Worm (Caenorhabditis elegans): Measurements from ENCODE around the gene tbc-11.
A peak's percentile ranks its signal among the peaks of the same experiment; 100 is the strongest.

Gene tbc-11

ce11 chrX:880367-880766 lies 44.4 kb upstream of the tbc-11 start, which contains the start of gene ZC13.2:
Gene ZC13.2, plus strand, starts transcription at chrX:880667.
- TF ChIP-seq jun-1 (tag; optimal IDR thresholded peaks at IDR 0.05) (no peak), C16A3.4 (tag; optimal IDR thresholded peaks at IDR 0.05) (no peak), mdl-1 (tag; optimal IDR thresholded peaks at IDR 0.05) (no peak), xbp-1 (tag; optimal IDR thresholded peaks at IDR 0.05) (no peak), ama-1 (optimal IDR thresholded peaks at IDR 0.05) (no peak), fkh-8 (tag; optimal IDR thresholded peaks at IDR 0.05) (peak; percentile 61), ceh-8 (GFP tag; optimal IDR thresholded peaks at IDR 0.05) (peak; percentile 25)

ce11 chrX:888294-888693 lies 36.5 kb upstream of the tbc-11 start, which contains the start of gene mam-1:
Gene mam-1, minus strand, starts transcription at chrX:888394.
- no peak for TF ChIP-seq dpl-1 (GFP tag; optimal IDR thresholded peaks at IDR 0.05)
- TF ChIP-seq nhr-237 (tag; optimal IDR thresholded peaks at IDR 0.05), result no peak
- no peak for TF ChIP-seq lsy-2 (tag; optimal IDR thresholded peaks at IDR 0.05)
- TF ChIP-seq ceh-88 (GFP tag; IDR thresholded peaks at IDR 0.05), result no peak
- no peak for TF ChIP-seq nhr-28 (tag; optimal IDR thresholded peaks at IDR 0.05)
- TF ChIP-seq jun-1 (tag; optimal IDR thresholded peaks at IDR 0.05), result no peak
- TF ChIP-seq mdl-1 (tag; optimal IDR thresholded peaks at IDR 0.05), result no peak
- no peak for TF ChIP-seq hpl-2 (GFP tag; optimal IDR thresholded peaks at IDR 0.05)
- TF ChIP-seq ceh-82 (tag; optimal IDR thresholded peaks at IDR 0.05), result no peak
- TF ChIP-seq unc-62 (GFP tag; optimal IDR thresholded peaks at IDR 0.05), result no peak
- TF ChIP-seq ztf-11 (tag; optimal IDR thresholded peaks at IDR 0.05), result no peak
- no peak for TF ChIP-seq swsn-7 (tag; optimal IDR thresholded peaks at IDR 0.05)
- TF ChIP-seq ceh-90 (tag; optimal IDR thresholded peaks at IDR 0.05), result no peak
- no peak for TF ChIP-seq unc-98 (GFP tag; IDR thresholded peaks at IDR 0.05)
- TF ChIP-seq ceh-63 (GFP tag; optimal IDR thresholded peaks at IDR 0.05), result no peak
- no peak for TF ChIP-seq nhr-71 (tag; optimal IDR thresholded peaks at IDR 0.05)
- no peak for TF ChIP-seq irx-1 (tag; optimal IDR thresholded peaks at IDR 0.05)
- no peak for TF ChIP-seq lin-14 (GFP tag; optimal IDR thresholded peaks at IDR 0.05)
- no peak for TF ChIP-seq ets-5 (GFP tag; IDR thresholded peaks at IDR 0.05)

ce11 chrX:897948-898347 lies 26.8 kb upstream of the tbc-11 start, which contains the start of gene mab-7:
Gene mab-7, minus strand, starts transcription at chrX:898048.
- no peak for TF ChIP-seq lin-15B (tag; optimal IDR thresholded peaks at IDR 0.05)
- no peak for TF ChIP-seq ceh-88 (GFP tag; IDR thresholded peaks at IDR 0.05)
- no peak for TF ChIP-seq snpc-4 (tag; optimal IDR thresholded peaks at IDR 0.05)
- TF ChIP-seq aly-2 (tag; optimal IDR thresholded peaks at IDR 0.05), result no peak
- no peak for TF ChIP-seq nhr-76 (tag; optimal IDR thresholded peaks at IDR 0.05)
- TF ChIP-seq vab-15 (tag; optimal IDR thresholded peaks at IDR 0.05), result no peak
- no peak for TF ChIP-seq F16B12.6 (tag; optimal IDR thresholded peaks at IDR 0.05)
- no peak for TF ChIP-seq hlh-17 (GFP tag; optimal IDR thresholded peaks at IDR 0.05; ENCODE audit: borderline replicate concordance)
- TF ChIP-seq nhr-12 (tag; optimal IDR thresholded peaks at IDR 0.05), result no peak
- TF ChIP-seq nhr-85 (tag), result no peak
- TF ChIP-seq rnt-1 (tag; optimal IDR thresholded peaks at IDR 0.05), result no peak
- no peak for TF ChIP-seq jun-1 (tag; optimal IDR thresholded peaks at IDR 0.05)
- no peak for TF ChIP-seq mep-1 (tag; optimal IDR thresholded peaks at IDR 0.05)
- TF ChIP-seq zag-1 (tag; optimal IDR thresholded peaks at IDR 0.05), result no peak
- TF ChIP-seq nhr-11 (tag; optimal IDR thresholded peaks at IDR 0.05), result no peak
- no peak for TF ChIP-seq ceh-8 (GFP tag; optimal IDR thresholded peaks at IDR 0.05)

ce11 chrX:902512-902911 lies 22.2 kb upstream of the tbc-11 start, which contains the start of gene ZC13.10:
Gene ZC13.10, minus strand, starts transcription at chrX:902612.
- TF ChIP-seq ceh-88 (GFP tag; IDR thresholded peaks at IDR 0.05) (no peak), nhr-77 (tag; optimal IDR thresholded peaks at IDR 0.05) (no peak), unc-130 (tag; optimal IDR thresholded peaks at IDR 0.05) (no peak), sox-4 (tag; optimal IDR thresholded peaks at IDR 0.05) (no peak), nhr-47 (tag; optimal IDR thresholded peaks at IDR 0.05) (no peak), ceh-82 (tag; optimal IDR thresholded peaks at IDR 0.05) (no peak), mef-2 (tag; optimal IDR thresholded peaks at IDR 0.05) (no peak)
